Worm (Caenorhabditis elegans) whole organism, young adult: ENCODE measurements around the gene cht-2.

ENCODE experiments used
- chd-7 ChIP-seq: sonication (generic microtip); optimal IDR thresholded peaks from 2 replicates; lab custom pipeline; 2016; ENCODE audit warnings: mild to moderate bottlenecking, missing genetic modification characterization, moderate library complexity, missing compliant biosample characterization
- hlh-12 ChIP-seq: sonication (generic microtip); optimal IDR thresholded peaks from 2 replicates; lab custom pipeline; 2016; ENCODE audit warnings: missing genetic modification characterization, missing compliant biosample characterization
- mel-28 ChIP-seq: sonication (generic microtip); optimal IDR thresholded peaks from 2 replicates; lab custom pipeline; 2016; ENCODE audit warnings: borderline replicate concordance, mild to moderate bottlenecking, missing genetic modification characterization, missing compliant biosample characterization
- xnd-1 ChIP-seq: sonication (generic microtip); optimal IDR thresholded peaks from 2 replicates; lab custom pipeline; 2016; ENCODE audit warnings: missing genotype, missing genetic modification reagents, missing genetic modification characterization, missing compliant biosample characterization

- no peak for TF ChIP-seq mel-28 (tag; lab: Kevin White, UChicago)
- no peak for TF ChIP-seq hlh-12 (tag; lab: Kevin White, UChicago)
- TF ChIP-seq chd-7, result no peak
- TF ChIP-seq xnd-1, result no peak
Observed at ce11 chrII:8529176-8529698, 8.5 kb downstream of the cht-2 start.
